Fruit fly (Drosophila melanogaster): Measurements from ENCODE around the gene CecA2.

The CecA2 gene

dm6 chr3R:30224577-30224976 is 12.6 kb downstream of the CecA2 start (continued):
- TF ChIP-seq CG9817 (tag; optimal IDR thresholded peaks at IDR 0.05) (no peak), Meics (GFP tag; optimal IDR thresholded peaks at IDR 0.05) (peak; percentile 8), Dref (GFP tag; IDR thresholded peaks at IDR 0.05) (no peak), seq (GFP tag; IDR thresholded peaks at IDR 0.05) (0 out of 2 replicates have a peak, but pooled peaks have one; percentile 24), CG13424 (tag; optimal IDR thresholded peaks at IDR 0.05) (peak; percentile 5), trem (tag; optimal IDR thresholded peaks at IDR 0.05) (no peak), her (GFP tag; optimal IDR thresholded peaks at IDR 0.05) (no peak), zfh2 (GFP tag; optimal IDR thresholded peaks at IDR 0.05) (no peak), CG13624 (GFP tag; optimal IDR thresholded peaks at IDR 0.05) (no peak), pb (GFP tag; optimal IDR thresholded peaks at IDR 0.05) (no peak), CG15601 (tag; optimal IDR thresholded peaks at IDR 0.05) (no peak), CG11093 (GFP tag; IDR thresholded peaks at IDR 0.05) (no peak), Rx (GFP tag; IDR thresholded peaks at IDR 0.05) (no peak), CG7963 (GFP tag; IDR thresholded peaks at IDR 0.05; ENCODE audit: partially characterized antibody) (no peak), TFAM (GFP tag; optimal IDR thresholded peaks at IDR 0.05) (no peak), h (optimal IDR thresholded peaks at IDR 0.05) (no peak), CG12391 (tag; optimal IDR thresholded peaks at IDR 0.05) (peak; percentile 26), schlank (tag; optimal IDR thresholded peaks at IDR 0.05) (no peak), Abd-B (GFP tag; optimal IDR thresholded peaks at IDR 0.05) (no peak), ci (GFP tag; IDR thresholded peaks at IDR 0.05) (no peak), CG11456 (GFP tag; IDR thresholded peaks at IDR 0.05) (no peak), CG32532 (GFP tag; IDR thresholded peaks at IDR 0.05) (no peak), gt (GFP tag; IDR thresholded peaks at IDR 0.05) (no peak), Hr39 (optimal IDR thresholded peaks at IDR 0.05) (no peak), CG12155 (GFP tag; optimal IDR thresholded peaks at IDR 0.05) (no peak), crol (GFP tag; IDR thresholded peaks at IDR 0.05) (no peak), dimm (GFP tag; IDR thresholded peaks at IDR 0.05) (no peak), H15 (GFP tag; IDR thresholded peaks at IDR 0.05) (no peak), emc (GFP tag; optimal IDR thresholded peaks at IDR 0.05) (no peak), CG18599 (GFP tag; optimal IDR thresholded peaks at IDR 0.05) (peak; percentile 44), ewg (GFP tag; optimal IDR thresholded peaks at IDR 0.05) (no peak), gem (tag; optimal IDR thresholded peaks at IDR 0.05) (peak; percentile 28), Nf-YA (GFP tag; IDR thresholded peaks at IDR 0.05) (no peak), Mad (GFP tag; optimal IDR thresholded peaks at IDR 0.05) (no peak), Sin3A (optimal IDR thresholded peaks at IDR 0.05) (no peak), usp (GFP tag; optimal IDR thresholded peaks at IDR 0.05) (no peak), CG7786 (GFP tag; optimal IDR thresholded peaks at IDR 0.05) (no peak), pho (GFP tag; optimal IDR thresholded peaks at IDR 0.05) (no peak), CG14667 (GFP tag; IDR thresholded peaks at IDR 0.05) (no peak), PHDP (tag; optimal IDR thresholded peaks at IDR 0.05) (no peak), Ptx1 (GFP tag; IDR thresholded peaks at IDR 0.05) (peak; percentile 25; the same call in 1 of the 2 replicates), kah (GFP tag; optimal IDR thresholded peaks at IDR 0.05) (no peak), CG9797 (GFP tag; optimal IDR thresholded peaks at IDR 0.05) (no peak), CG30403 (GFP tag; optimal IDR thresholded peaks at IDR 0.05) (no peak), CG4424 (GFP tag; optimal IDR thresholded peaks at IDR 0.05) (no peak), CG7556 (GFP tag; optimal IDR thresholded peaks at IDR 0.05) (peak; percentile 36), Dad (GFP tag; optimal IDR thresholded peaks at IDR 0.05) (no peak), sd (tag; optimal IDR thresholded peaks at IDR 0.05) (no peak), gcm2 (GFP tag; optimal IDR thresholded peaks at IDR 0.05) (no peak), Bdp1 (GFP tag; optimal IDR thresholded peaks at IDR 0.05) (no peak), row (GFP tag; IDR thresholded peaks at IDR 0.05) (peak; percentile 54)

All from whole organism, embryonic.